Fruit fly (Drosophila melanogaster) whole organism, embryonic: ENCODE data around the gene simj.

Experiments
- Atf6 ChIP-seq: fragments of 200-800 bp; sonication (Bioruptor generic); IDR thresholded peaks from 2 replicates; pipeline ENCODE4 v1.3.6; 2022; ENCODE audit warnings: missing biosample characterization, missing genetic modification characterization
- CG10147 ChIP-seq: fragments of 200-800 bp; sonication (Bioruptor generic); optimal IDR thresholded peaks from 2 replicates; lab custom pipeline; 2019; ENCODE audit warnings: missing biosample characterization, mild to moderate bottlenecking, missing genetic modification characterization, moderate library complexity
- CG10321 ChIP-seq: fragments of 200-800 bp; sonication (Bioruptor generic); IDR thresholded peaks from 2 replicates; pipeline ENCODE4 v1.3.6; 2022; ENCODE audit warnings: missing biosample characterization, missing genetic modification characterization
- CG10366 ChIP-seq: fragments of 200-800 bp; sonication (Bioruptor generic); IDR thresholded peaks from 2 replicates; pipeline ENCODE4 v1.3.6; 2022; ENCODE audit warnings: missing biosample characterization, missing genetic modification characterization
- CG10979 ChIP-seq: fragments of 200-800 bp; sonication (Bioruptor generic); optimal IDR thresholded peaks from 2 replicates; lab custom pipeline; 2018; ENCODE audit warnings: missing biosample characterization, mild to moderate bottlenecking, missing genetic modification characterization, moderate library complexity
- CG12659 ChIP-seq: fragments of 200-800 bp; sonication (Bioruptor generic); optimal IDR thresholded peaks from 3 replicates; lab custom pipeline; 2017; ENCODE audit warnings: mild to moderate bottlenecking, missing biosample characterization, missing genetic modification reagents, missing genetic modification characterization
- CG17829 ChIP-seq: fragments of 200-800 bp; optimal IDR thresholded peaks from 2 replicates; lab custom pipeline; 2019; ENCODE audit warnings: missing biosample characterization, mild to moderate bottlenecking, missing genetic modification characterization, moderate library complexity
- CG18262 ChIP-seq: fragments of 200-800 bp; optimal IDR thresholded peaks from 3 replicates; lab custom pipeline; 2019; ENCODE audit warnings: missing biosample characterization, mild to moderate bottlenecking, missing genetic modification characterization, moderate library complexity
- CG18476 ChIP-seq: fragments of 200-800 bp; sonication (Bioruptor generic); optimal IDR thresholded peaks from 2 replicates; lab custom pipeline; 2016; ENCODE audit warnings: missing biosample characterization, mild to moderate bottlenecking, missing genetic modification characterization
- CG18764 ChIP-seq: fragments of 200-800 bp; sonication (Bioruptor generic); optimal IDR thresholded peaks from 3 replicates; lab custom pipeline; 2016; ENCODE audit warnings: missing biosample characterization, missing genetic modification characterization
- CG3065 ChIP-seq: fragments of 200-800 bp; sonication (Bioruptor generic); optimal IDR thresholded peaks from 2 replicates; lab custom pipeline; 2016; ENCODE audit warnings: missing biosample characterization, missing genetic modification characterization
- CG3281 ChIP-seq: fragments of 200-800 bp; sonication (Bioruptor generic); optimal IDR thresholded peaks from 3 replicates; lab custom pipeline; 2017; ENCODE audit warnings: missing biosample characterization, mild to moderate bottlenecking, missing genetic modification characterization
- CG4360 ChIP-seq: fragments of 200-800 bp; sonication (Bioruptor generic); IDR thresholded peaks from 2 replicates; pipeline ENCODE4 v1.3.6; 2022; ENCODE audit warnings: missing biosample characterization, missing genetic modification characterization
- CG4404 ChIP-seq: fragments of 200-800 bp; sonication (Bioruptor generic); IDR thresholded peaks from 2 replicates; pipeline ENCODE4 v1.3.6; 2022; ENCODE audit warnings: missing biosample characterization, missing genetic modification characterization
- CG4707 ChIP-seq: fragments of 200-800 bp; sonication (Bioruptor generic); optimal IDR thresholded peaks from 2 replicates; lab custom pipeline; 2018; ENCODE audit warnings: missing biosample characterization, mild to moderate bottlenecking, missing genetic modification characterization, moderate library complexity
- CG5245 ChIP-seq: fragments of 200-800 bp; sonication (Bioruptor generic); optimal IDR thresholded peaks from 3 replicates; lab custom pipeline; 2016; ENCODE audit warnings: missing biosample characterization, missing genetic modification characterization
- CG7987 ChIP-seq: fragments of 200-800 bp; sonication (Bioruptor generic); optimal IDR thresholded peaks from 2 replicates; lab custom pipeline; 2018; ENCODE audit warnings: missing biosample characterization, mild to moderate bottlenecking, missing genetic modification characterization, moderate library complexity
- CG8359 ChIP-seq: fragments of 200-800 bp; sonication (Bioruptor generic); optimal IDR thresholded peaks from 2 replicates; lab custom pipeline; 2017; ENCODE audit warnings: missing biosample characterization, mild to moderate bottlenecking, missing genetic modification characterization, borderline replicate concordance
- CG8924 ChIP-seq: fragments of 200-800 bp; optimal IDR thresholded peaks from 3 replicates; lab custom pipeline; 2019; ENCODE audit warnings: missing biosample characterization, mild to moderate bottlenecking, missing genetic modification characterization, moderate library complexity
- CG8944 ChIP-seq: fragments of 200-800 bp; sonication (Bioruptor generic); optimal IDR thresholded peaks from 3 replicates; lab custom pipeline; 2016; ENCODE audit warnings: missing biosample characterization, missing genetic modification characterization
- CG9932 ChIP-seq: fragments of 200-800 bp; sonication (Bioruptor generic); IDR thresholded peaks from 2 replicates; pipeline ENCODE4 v1.3.6; 2022; ENCODE audit warnings: missing biosample characterization, missing genetic modification characterization
- D19A ChIP-seq: fragments of 200-800 bp; optimal IDR thresholded peaks from 3 replicates; lab custom pipeline; 2019; ENCODE audit warnings: missing biosample characterization, mild to moderate bottlenecking, missing genetic modification characterization, moderate library complexity
- D19B ChIP-seq: fragments of 200-800 bp; sonication (Bioruptor generic); optimal IDR thresholded peaks from 2 replicates; lab custom pipeline; 2017; ENCODE audit warnings: missing biosample characterization, mild to moderate bottlenecking, missing genetic modification characterization
- Ets65A ChIP-seq: fragments of 200-800 bp; sonication (Bioruptor generic); peaks from one replicate; lab custom pipeline; 2016; ENCODE audit warnings: missing biosample characterization, missing genetic modification characterization
- Gsc ChIP-seq: fragments of 200-800 bp; sonication (Bioruptor generic); IDR thresholded peaks from 2 replicates; pipeline ENCODE4 v1.3.6; 2022; ENCODE audit warnings: missing biosample characterization, missing genetic modification characterization
- MESR4 ChIP-seq: fragments of 200-800 bp; sonication (Bioruptor generic); optimal IDR thresholded peaks from 2 replicates; lab custom pipeline; 2018; ENCODE audit warnings: missing biosample characterization, mild to moderate bottlenecking, missing genetic modification characterization, moderate library complexity
- Max ChIP-seq: fragments of 200-800 bp; sonication (Bioruptor generic); optimal IDR thresholded peaks from 2 replicates; lab custom pipeline; 2016; ENCODE audit warnings: missing biosample characterization, mild to moderate bottlenecking, missing genetic modification characterization
- Med ChIP-seq: fragments of 200-800 bp; sonication (Bioruptor generic); peaks from one replicate; lab custom pipeline; 2016; ENCODE audit warnings: missing biosample characterization, missing genetic modification characterization, mild to moderate bottlenecking, inconsistent platforms, moderate library complexity
- NFAT ChIP-seq: fragments of 200-800 bp; sonication (Bioruptor generic); IDR thresholded peaks from 2 replicates; pipeline ENCODE4 v1.3.6; 2022; ENCODE audit warnings: missing biosample characterization, missing genetic modification characterization
- Opbp ChIP-seq: fragments of 200-800 bp; sonication (Bioruptor generic); IDR thresholded peaks from 3 replicates; pipeline ENCODE4 v1.3.6; 2022; ENCODE audit warnings: missing biosample characterization, missing genetic modification characterization; ENCODE audit not compliant: partially characterized antibody
- Ravus ChIP-seq: fragments of 200-800 bp; sonication (Bioruptor generic); IDR thresholded peaks from 2 replicates; pipeline ENCODE4 v1.3.6; 2022; ENCODE audit warnings: missing biosample characterization, missing genetic modification characterization
- Sry-δ ChIP-seq: fragments of 200-800 bp; sonication (Bioruptor generic); optimal IDR thresholded peaks from 2 replicates; lab custom pipeline; 2016; ENCODE audit warnings: missing biosample characterization, missing genetic modification characterization
- Vsx1 ChIP-seq: fragments of 200-800 bp; sonication (Bioruptor generic); optimal IDR thresholded peaks from 2 replicates; lab custom pipeline; 2017; ENCODE audit warnings: missing biosample characterization, mild to moderate bottlenecking, missing genetic modification characterization, missing genetic modification reagents
- aop ChIP-seq: fragments of 200-800 bp; sonication (Bioruptor generic); IDR thresholded peaks from 2 replicates; pipeline ENCODE4 v1.3.6; 2022; ENCODE audit warnings: missing biosample characterization, missing genetic modification characterization
- ap ChIP-seq: fragments of 200-800 bp; sonication (Bioruptor generic); IDR thresholded peaks from 2 replicates; pipeline ENCODE4 v1.3.6; 2022; ENCODE audit warnings: missing biosample characterization, missing genetic modification characterization
- chif ChIP-seq, 2 experiments: fragments of 200-800 bp; sonication (Bioruptor generic); optimal IDR thresholded peaks; 3 replicates each; lab custom pipeline; 2016; ENCODE audit warnings: missing biosample characterization in 2 of 2, missing genetic modification characterization in 2 of 2
- chn ChIP-seq: fragments of 200-800 bp; sonication (Bioruptor generic); optimal IDR thresholded peaks from 2 replicates; lab custom pipeline; 2016; ENCODE audit warnings: missing biosample characterization, missing genetic modification characterization
- corto ChIP-seq: fragments of 200-800 bp; sonication (Bioruptor generic); optimal IDR thresholded peaks from 2 replicates; lab custom pipeline; 2016; ENCODE audit warnings: missing biosample characterization, mild to moderate bottlenecking, missing genetic modification characterization, moderate library complexity
- croc ChIP-seq: fragments of 200-800 bp; sonication (Bioruptor generic); conservative IDR thresholded peaks from 3 replicates; pipeline ENCODE4 v1.3.6; 2022; ENCODE audit warnings: missing biosample characterization, missing genetic modification characterization
- dpn ChIP-seq, 2 experiments: fragments of 200-800 bp; sonication (Bioruptor generic); optimal IDR thresholded peaks; 3 replicates each; lab custom pipeline; 2016; ENCODE audit warnings: missing biosample characterization in 2 of 2, missing genetic modification characterization in 2 of 2
- emc ChIP-seq: fragments of 200-800 bp; sonication (Bioruptor generic); optimal IDR thresholded peaks from 2 replicates; lab custom pipeline; 2016; ENCODE audit warnings: missing biosample characterization, missing genetic modification characterization
- knrl ChIP-seq: fragments of 200-800 bp; sonication (Bioruptor generic); IDR thresholded peaks from 3 replicates; pipeline ENCODE4 v1.3.6; 2022; ENCODE audit warnings: missing biosample characterization, missing genetic modification characterization; ENCODE audit not compliant: partially characterized antibody
- luna ChIP-seq: fragments of 200-800 bp; sonication (Bioruptor generic); optimal IDR thresholded peaks from 2 replicates; lab custom pipeline; 2016; ENCODE audit warnings: missing biosample characterization, missing genetic modification characterization
- nerfin-2 ChIP-seq: fragments of 200-800 bp; sonication (Bioruptor generic); IDR thresholded peaks from 2 replicates; pipeline ENCODE4 v1.3.6; 2022; ENCODE audit warnings: missing biosample characterization, missing genetic modification characterization; ENCODE audit not compliant: partially characterized antibody
- odd ChIP-seq: fragments of 200-800 bp; sonication (Bioruptor generic); optimal IDR thresholded peaks from 2 replicates; lab custom pipeline; 2017; ENCODE audit warnings: missing biosample characterization, mild to moderate bottlenecking, missing genetic modification characterization
- otp ChIP-seq: fragments of 200-800 bp; sonication (Bioruptor generic); IDR thresholded peaks from 3 replicates; pipeline ENCODE4, ENCODE4 v1.3.6; 2022; ENCODE audit warnings: missing biosample characterization, missing genetic modification characterization
- sens ChIP-seq: fragments of 200-800 bp; sonication (Bioruptor generic); peaks from one replicate; lab custom pipeline; 2016; ENCODE audit warnings: missing biosample characterization, missing genetic modification characterization
- slou ChIP-seq: fragments of 200-800 bp; sonication (Bioruptor generic); optimal IDR thresholded peaks from 3 replicates; lab custom pipeline; 2016; ENCODE audit warnings: missing biosample characterization, missing genetic modification characterization
- tgo ChIP-seq: fragments of 200-800 bp; sonication (Bioruptor generic); IDR thresholded peaks from 3 replicates; pipeline ENCODE4 v1.3.6; 2022; ENCODE audit warnings: missing biosample characterization, missing genetic modification characterization
- unpg ChIP-seq: fragments of 200-800 bp; sonication (Bioruptor generic); optimal IDR thresholded peaks from 3 replicates; lab custom pipeline; 2018; ENCODE audit warnings: missing biosample characterization, mild to moderate bottlenecking, missing genetic modification characterization, moderate library complexity
- wdn ChIP-seq: fragments of 200-800 bp; sonication (Bioruptor generic); IDR thresholded peaks from 2 replicates; pipeline ENCODE4 v1.3.6; 2022; ENCODE audit warnings: missing biosample characterization, missing genetic modification characterization
- yki ChIP-seq: fragments of >200 bp; optimal IDR thresholded peaks from 3 replicates; lab custom pipeline; 2018

Gene simj

dm6 chr3L:10637819-10638218 is 26.7 kb upstream of the simj start, which contains the start of gene Cnep1r2 (continued):
- TF ChIP-seq Ets65A (GFP tag; lab: Kevin White, UChicago), result peak; percentile 98
- TF ChIP-seq emc (GFP tag; lab: Kevin White, UChicago), result no peak
- TF ChIP-seq CG9932 (GFP tag; lab: Robert Waterston, UW), result peak; percentile 97
- peak; percentile 97 for TF ChIP-seq croc (GFP tag; lab: Robert Waterston, UW)
- TF ChIP-seq slou, result peak; percentile 89
- peak; percentile 84 for TF ChIP-seq CG18476 (GFP tag; lab: Kevin White, UChicago)
- peak; percentile 3 for TF ChIP-seq Sry-δ
- TF ChIP-seq CG8924, result peak; percentile 97
- TF ChIP-seq NFAT (GFP tag; lab: Robert Waterston, UW), result peak; percentile 95
- TF ChIP-seq knrl, result peak; percentile 58; the same call in 2 of the 3 replicates
- TF ChIP-seq CG17829 (tag; lab: Kevin White, UChicago), result peak; percentile 98
- peak; percentile 86 for TF ChIP-seq Atf6 (GFP tag; lab: Robert Waterston, UW)
- TF ChIP-seq Gsc, result no peak
- TF ChIP-seq otp, result peak; percentile 88
- peak; percentile 56 for TF ChIP-seq corto (GFP tag; lab: Kevin White, UChicago)
- TF ChIP-seq tgo (GFP tag; lab: Robert Waterston, UW), result peak; percentile 97
- TF ChIP-seq Max (GFP tag; lab: Kevin White, UChicago), result peak; percentile 87
- no peak for TF ChIP-seq yki
- peak; percentile 93 for TF ChIP-seq CG3281
- TF ChIP-seq MESR4 (GFP tag; lab: Kevin White, UChicago), result no peak
- peak; percentile 96 for TF ChIP-seq CG10979 (tag; lab: Kevin White, UChicago)
- peak; percentile 78 for TF ChIP-seq D19B (GFP tag; lab: Kevin White, UChicago)
- no peak for TF ChIP-seq Opbp (GFP tag; lab: Robert Waterston, UW)
- TF ChIP-seq wdn, result peak; percentile 89
- peak; percentile 92 for TF ChIP-seq odd (GFP tag; lab: Kevin White, UChicago)
- TF ChIP-seq chn (GFP tag; lab: Kevin White, UChicago), result peak; percentile 70
- TF ChIP-seq sens, result peak; percentile 90
- TF ChIP-seq CG8944 (GFP tag; lab: Kevin White, UChicago), result peak; percentile 66
- peak; percentile 69 to 72 for TF ChIP-seq chif (GFP tag; optimal IDR thresholded peaks at IDR 0.05; lab: Kevin White, UChicago)
- peak; percentile 97 for TF ChIP-seq unpg (GFP tag; lab: Kevin White, UChicago)
- TF ChIP-seq CG5245 (GFP tag; lab: Kevin White, UChicago), result peak; percentile 79
- TF ChIP-seq Ravus (GFP tag; lab: Robert Waterston, UW), result peak; percentile 88
- TF ChIP-seq CG3065 (GFP tag; lab: Kevin White, UChicago), result peak; percentile 88
- peak; percentile 97 for TF ChIP-seq CG12659 (GFP tag; lab: Kevin White, UChicago)
- no peak for TF ChIP-seq nerfin-2 (GFP tag; lab: Robert Waterston, UW)
- peak; percentile 90 for TF ChIP-seq Med
- TF ChIP-seq D19A (tag; lab: Kevin White, UChicago), result peak; percentile 93
- TF ChIP-seq CG7987 (GFP tag; lab: Kevin White, UChicago), result peak; percentile 87
- TF ChIP-seq CG4707 (GFP tag; lab: Kevin White, UChicago), result peak; percentile 72
- TF ChIP-seq CG10321 (GFP tag; lab: Robert Waterston, UW), result peak; percentile 43; the same call in 1 of the 2 replicates
- peak; percentile 71 for TF ChIP-seq CG4360 (GFP tag; lab: Robert Waterston, UW)
- TF ChIP-seq CG4404 (GFP tag; lab: Robert Waterston, UW), result peak; percentile 98
- TF ChIP-seq luna (GFP tag; lab: Kevin White, UChicago), result no peak
- peak; percentile 88 for TF ChIP-seq Vsx1 (GFP tag; lab: Kevin White, UChicago)
- TF ChIP-seq aop (GFP tag; lab: Robert Waterston, UW), result no peak; the same call in 1 of the 2 replicates
- TF ChIP-seq CG8359 (GFP tag; lab: Kevin White, UChicago), result peak; percentile 89
- peak; percentile 74 to 96 for TF ChIP-seq dpn (GFP tag; optimal IDR thresholded peaks at IDR 0.05; lab: Kevin White, UChicago)
- TF ChIP-seq CG18262, result peak; percentile 98
- TF ChIP-seq CG10147 (GFP tag; lab: Kevin White, UChicago), result peak; percentile 89
- peak; percentile 87 for TF ChIP-seq ap (GFP tag; lab: Robert Waterston, UW)
- peak; percentile 84 for TF ChIP-seq CG18764 (GFP tag; lab: Kevin White, UChicago)
- peak; percentile 93 for TF ChIP-seq CG10366
